Worm (Caenorhabditis elegans): Measurements from ENCODE around the gene ugt-18.

DNA sequence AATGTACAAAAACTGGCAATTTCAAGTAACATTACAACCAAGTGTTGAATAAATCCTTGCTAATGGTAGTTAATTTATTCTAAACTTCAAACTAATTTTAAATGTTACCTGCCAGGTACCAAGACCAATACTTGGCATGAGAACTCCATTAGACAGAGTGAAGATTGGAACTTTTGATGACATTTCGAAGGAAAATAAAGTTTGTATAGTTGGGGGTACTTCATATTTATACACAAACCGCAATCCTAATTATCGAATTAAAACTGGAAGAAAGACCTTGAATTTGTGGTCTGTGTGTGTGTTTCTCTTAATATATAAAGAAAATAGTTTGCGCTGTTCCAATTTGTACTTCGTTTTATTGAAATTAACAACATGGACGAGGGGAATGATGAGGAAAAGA lies 10.2 kb upstream of the ugt-18 start, which contains the start of gene ZC443.1:
- TF ChIP-seq ceh-31 (tag; optimal IDR thresholded peaks at IDR 0.05) (no peak), tbx-2 (tag; optimal IDR thresholded peaks at IDR 0.05) (no peak), ceh-48 (tag; optimal IDR thresholded peaks at IDR 0.05) (no peak), pag-3 (tag; optimal IDR thresholded peaks at IDR 0.05; ENCODE audit: borderline replicate concordance) (no peak), pqm-1 (tag; optimal IDR thresholded peaks at IDR 0.05) (no peak), lim-6 (tag; optimal IDR thresholded peaks at IDR 0.05) (no peak), ama-1 (optimal IDR thresholded peaks at IDR 0.05) (no peak), pha-4 (tag; optimal IDR thresholded peaks at IDR 0.05) (no peak), syd-9 (tag; optimal IDR thresholded peaks at IDR 0.05) (no peak), ceh-18 (tag; optimal IDR thresholded peaks at IDR 0.05) (no peak), nfya-1 (tag; optimal IDR thresholded peaks at IDR 0.05) (no peak), pat-9 (tag; optimal IDR thresholded peaks at IDR 0.05) (no peak), hlh-30 (tag; optimal IDR thresholded peaks at IDR 0.05; ENCODE audit: insufficient read depth) (no peak), rnt-1 (tag; optimal IDR thresholded peaks at IDR 0.05) (no peak)

Data from whole organism, late embryonic.